Fruit fly (Drosophila melanogaster) whole organism, embryonic: Measurements from ENCODE around the gene Lsp1alpha.

Experiments used
- Aef1 ChIP-seq: fragments of 200-800 bp; sonication (Bioruptor generic); IDR thresholded peaks from 3 replicates; pipeline ENCODE4 v1.3.6; 2022; ENCODE audit warnings: missing biosample characterization, missing genetic modification characterization
- Blimp-1 ChIP-seq: fragments of 200-800 bp; sonication (Bioruptor generic); optimal IDR thresholded peaks from 3 replicates; lab custom pipeline; 2018; ENCODE audit warnings: missing biosample characterization, missing genetic modification characterization, mild to moderate bottlenecking, moderate library complexity, missing genetic modification reagents
- CG1024 ChIP-seq: fragments of 200-800 bp; sonication (Bioruptor generic); IDR thresholded peaks from 2 replicates; pipeline ENCODE4 v1.3.6; 2022; ENCODE audit warnings: missing biosample characterization, missing genetic modification characterization
- CG10959 ChIP-seq: fragments of 200-800 bp; sonication (Bioruptor generic); IDR thresholded peaks from 2 replicates; pipeline ENCODE4 v1.3.6; 2022; ENCODE audit warnings: missing biosample characterization, missing genetic modification characterization
- CG11093 ChIP-seq: fragments of 200-800 bp; sonication (Bioruptor generic); IDR thresholded peaks from 3 replicates; pipeline ENCODE4 v1.3.6; 2022; ENCODE audit warnings: missing biosample characterization, missing genetic modification characterization
- CG11247 ChIP-seq: fragments of 200-800 bp; sonication (Bioruptor generic); IDR thresholded peaks from 2 replicates; pipeline ENCODE4 v1.3.6; 2022; ENCODE audit warnings: missing biosample characterization, missing genetic modification characterization
- CG11504 ChIP-seq: fragments of 200-800 bp; sonication (Bioruptor generic); optimal IDR thresholded peaks from 3 replicates; lab custom pipeline; 2019; ENCODE audit warnings: missing biosample characterization, mild to moderate bottlenecking, missing genetic modification characterization, moderate library complexity
- CG12104 ChIP-seq: fragments of 200-800 bp; sonication (Bioruptor generic); optimal IDR thresholded peaks from 3 replicates; lab custom pipeline; 2016; ENCODE audit warnings: missing biosample characterization, missing genetic modification characterization
- CG1233 ChIP-seq: fragments of 200-800 bp; sonication (Bioruptor generic); optimal IDR thresholded peaks from 4 replicates; lab custom pipeline; 2018; ENCODE audit warnings: missing biosample characterization, mild to moderate bottlenecking, missing genetic modification characterization
- CG15479 ChIP-seq: fragments of 200-800 bp; sonication (Bioruptor generic); optimal IDR thresholded peaks from 3 replicates; lab custom pipeline; 2019; ENCODE audit warnings: missing biosample characterization, mild to moderate bottlenecking, missing genetic modification characterization, moderate library complexity
- CG15514 ChIP-seq: fragments of 200-800 bp; sonication (Bioruptor generic); optimal IDR thresholded peaks from 3 replicates; lab custom pipeline; 2017; ENCODE audit warnings: missing biosample characterization, missing genetic modification characterization, mild to moderate bottlenecking, moderate library complexity, missing genetic modification reagents
- CG17359 ChIP-seq: fragments of 200-800 bp; sonication (Bioruptor generic); optimal IDR thresholded peaks from 3 replicates; lab custom pipeline; 2018; ENCODE audit warnings: missing biosample characterization, mild to moderate bottlenecking, missing genetic modification characterization, moderate library complexity
- CG17361 ChIP-seq: fragments of 200-800 bp; sonication (Bioruptor generic); IDR thresholded peaks from 3 replicates; pipeline ENCODE4 v1.3.6; 2022; ENCODE audit warnings: missing biosample characterization, missing genetic modification characterization
- CG2199 ChIP-seq: fragments of 200-800 bp; sonication (Bioruptor generic); IDR thresholded peaks from 3 replicates; pipeline ENCODE4 v1.3.6; 2022; ENCODE audit warnings: missing biosample characterization, missing genetic modification characterization
- CG3065 ChIP-seq: fragments of 200-800 bp; sonication (Bioruptor generic); optimal IDR thresholded peaks from 2 replicates; lab custom pipeline; 2016; ENCODE audit warnings: missing biosample characterization, missing genetic modification characterization
- CG5180 ChIP-seq: fragments of 200-800 bp; sonication (Bioruptor generic); optimal IDR thresholded peaks from 3 replicates; lab custom pipeline; 2017; ENCODE audit warnings: missing biosample characterization, missing genetic modification characterization, mild to moderate bottlenecking, moderate library complexity, missing genetic modification reagents
- CG6813 ChIP-seq: fragments of 200-800 bp; sonication (Bioruptor generic); optimal IDR thresholded peaks from 2 replicates; lab custom pipeline; 2017; ENCODE audit warnings: missing biosample characterization, missing genetic modification characterization, mild to moderate bottlenecking, moderate library complexity, missing genetic modification reagents
- CG9437 ChIP-seq: fragments of 200-800 bp; sonication (Bioruptor generic); optimal IDR thresholded peaks from 2 replicates; lab custom pipeline; 2018; ENCODE audit warnings: missing biosample characterization, mild to moderate bottlenecking, missing genetic modification characterization
- Camta ChIP-seq: fragments of 200-800 bp; sonication (Bioruptor generic); optimal IDR thresholded peaks from 2 replicates; lab custom pipeline; 2016; ENCODE audit warnings: missing biosample characterization, missing genetic modification characterization
- Dbx ChIP-seq: fragments of 200-800 bp; sonication (Bioruptor generic); IDR thresholded peaks from 3 replicates; pipeline ENCODE4 v1.3.6; 2022; ENCODE audit warnings: missing biosample characterization, missing genetic modification characterization
- Doc2 ChIP-seq: fragments of 200-800 bp; sonication (Bioruptor generic); IDR thresholded peaks from 2 replicates; pipeline ENCODE4 v1.3.6; 2022; ENCODE audit warnings: missing biosample characterization, missing genetic modification characterization
- Eip74EF ChIP-seq, 2 experiments: fragments of 200-800 bp in 1 of 2; fragments of >200 bp in 1 of 2; sonication (Bioruptor generic) in 1 of 2; optimal IDR thresholded peaks; 2 replicates each; lab custom pipeline; 2017 to 2019; ENCODE audit warnings: missing biosample characterization in 2 of 2, missing genetic modification characterization in 2 of 2, mild to moderate bottlenecking in 1 of 2, moderate library complexity in 1 of 2
- Elba2 ChIP-seq: fragments of 200-800 bp; sonication (Bioruptor generic); optimal IDR thresholded peaks from 3 replicates; lab custom pipeline; 2016; ENCODE audit warnings: missing biosample characterization, missing genetic modification characterization
- Ets97D ChIP-seq: fragments of 200-800 bp; sonication (Bioruptor generic); optimal IDR thresholded peaks from 3 replicates; lab custom pipeline; 2016; ENCODE audit warnings: missing biosample characterization, missing genetic modification characterization
- H2.0 ChIP-seq: fragments of 200-800 bp; sonication (Bioruptor generic); IDR thresholded peaks from 2 replicates; pipeline ENCODE4 v1.3.6; 2022; ENCODE audit warnings: missing biosample characterization, missing genetic modification characterization
- HLH4C ChIP-seq: fragments of 200-800 bp; sonication (Bioruptor generic); IDR thresholded peaks from 3 replicates; pipeline ENCODE4 v1.3.6; 2022; ENCODE audit warnings: missing biosample characterization, missing genetic modification characterization; ENCODE audit not compliant: partially characterized antibody
- Hsf ChIP-seq: fragments of 200-800 bp; sonication (Bioruptor generic); optimal IDR thresholded peaks from 3 replicates; lab custom pipeline; 2016; ENCODE audit warnings: missing biosample characterization, missing genetic modification characterization
- Lhr ChIP-seq: fragments of 200-800 bp; sonication (Bioruptor generic); optimal IDR thresholded peaks from 3 replicates; lab custom pipeline; 2017; ENCODE audit warnings: mild to moderate bottlenecking, missing biosample characterization, missing genetic modification reagents, missing genetic modification characterization
- Opbp ChIP-seq: fragments of 200-800 bp; sonication (Bioruptor generic); IDR thresholded peaks from 3 replicates; pipeline ENCODE4 v1.3.6; 2022; ENCODE audit warnings: missing biosample characterization, missing genetic modification characterization; ENCODE audit not compliant: partially characterized antibody
- Spps ChIP-seq: fragments of 200-800 bp; sonication (Bioruptor generic); optimal IDR thresholded peaks from 2 replicates; lab custom pipeline; 2018; ENCODE audit warnings: missing biosample characterization, mild to moderate bottlenecking, missing genetic modification characterization
- Ssrp ChIP-seq: fragments of 200-800 bp; sonication (Bioruptor generic); optimal IDR thresholded peaks from 2 replicates; lab custom pipeline; 2018; ENCODE audit warnings: missing biosample characterization, mild to moderate bottlenecking, missing genetic modification characterization, moderate library complexity
- abd-A ChIP-seq: fragments of 200-800 bp; sonication (Bioruptor generic); optimal IDR thresholded peaks from 3 replicates; lab custom pipeline; 2019; ENCODE audit warnings: missing biosample characterization, mild to moderate bottlenecking, missing genetic modification characterization, moderate library complexity
- bsh ChIP-seq, 2 experiments: fragments of 200-800 bp; sonication (Bioruptor generic); optimal IDR thresholded peaks; 2 replicates each; lab custom pipeline; 2017 to 2018; ENCODE audit warnings: mild to moderate bottlenecking in 2 of 2, missing biosample characterization in 2 of 2, missing genetic modification characterization in 2 of 2, moderate library complexity in 1 of 2
- cas ChIP-seq: fragments of 200-800 bp; sonication (Bioruptor generic); IDR thresholded peaks from 2 replicates; pipeline ENCODE4 v1.3.6; 2022; ENCODE audit warnings: missing biosample characterization, missing genetic modification characterization
- caup ChIP-seq: fragments of 200-800 bp; sonication (Bioruptor generic); optimal IDR thresholded peaks from 3 replicates; lab custom pipeline; 2017; ENCODE audit warnings: missing biosample characterization, mild to moderate bottlenecking, missing genetic modification characterization, moderate library complexity; ENCODE audit not compliant: severe bottlenecking
- ci ChIP-seq: fragments of 200-800 bp; sonication (Bioruptor generic); IDR thresholded peaks from 3 replicates; pipeline ENCODE4 v1.3.6; 2022; ENCODE audit warnings: missing biosample characterization, missing genetic modification characterization
- danr ChIP-seq: fragments of 200-800 bp; sonication (Bioruptor generic); IDR thresholded peaks from 2 replicates; pipeline ENCODE4 v1.3.6; 2022; ENCODE audit warnings: missing biosample characterization, missing genetic modification characterization
- dpn ChIP-seq, 2 experiments: fragments of 200-800 bp; sonication (Bioruptor generic); optimal IDR thresholded peaks; 3 replicates each; lab custom pipeline; 2016; ENCODE audit warnings: missing biosample characterization in 2 of 2, missing genetic modification characterization in 2 of 2
- gce ChIP-seq: fragments of 200-800 bp; sonication (Bioruptor generic); IDR thresholded peaks from 3 replicates; pipeline ENCODE4 v1.3.6; 2022; ENCODE audit warnings: missing biosample characterization, missing genetic modification characterization
- gem ChIP-seq: fragments of 200-800 bp; sonication (Bioruptor generic); optimal IDR thresholded peaks from 2 replicates; lab custom pipeline; 2019; ENCODE audit warnings: missing biosample characterization, mild to moderate bottlenecking, missing genetic modification characterization, moderate library complexity
- grau ChIP-seq: fragments of 200-800 bp; optimal IDR thresholded peaks from 3 replicates; lab custom pipeline; 2019; ENCODE audit warnings: missing biosample characterization, mild to moderate bottlenecking, missing genetic modification characterization, moderate library complexity
- mirr ChIP-seq: fragments of 200-800 bp; sonication (Bioruptor generic); optimal IDR thresholded peaks from 3 replicates; lab custom pipeline; 2018; ENCODE audit warnings: missing biosample characterization, mild to moderate bottlenecking, missing genetic modification characterization
- nerfin-1 ChIP-seq: fragments of 200-800 bp; sonication (Bioruptor generic); optimal IDR thresholded peaks from 3 replicates; lab custom pipeline; 2019; ENCODE audit warnings: missing biosample characterization, mild to moderate bottlenecking, missing genetic modification characterization, moderate library complexity
- pb ChIP-seq: fragments of 200-800 bp; sonication (Bioruptor generic); optimal IDR thresholded peaks from 3 replicates; lab custom pipeline; 2016; ENCODE audit warnings: missing biosample characterization, missing genetic modification characterization
- pfk ChIP-seq: fragments of 200-800 bp; sonication (Bioruptor generic); optimal IDR thresholded peaks from 2 replicates; lab custom pipeline; 2018; ENCODE audit warnings: missing biosample characterization, mild to moderate bottlenecking, missing genetic modification characterization, moderate library complexity
- rib ChIP-seq: fragments of 200-800 bp; sonication (Bioruptor generic); IDR thresholded peaks from 2 replicates; pipeline ENCODE4 v1.3.6; 2022; ENCODE audit warnings: missing biosample characterization, missing genetic modification characterization
- schlank ChIP-seq: fragments of 200-800 bp; sonication (Bioruptor generic); optimal IDR thresholded peaks from 2 replicates; lab custom pipeline; 2018; ENCODE audit warnings: missing biosample characterization, mild to moderate bottlenecking, missing genetic modification characterization
- sima ChIP-seq: fragments of 200-800 bp; sonication (Bioruptor generic); optimal IDR thresholded peaks from 2 replicates; lab custom pipeline; 2016; ENCODE audit warnings: missing biosample characterization, missing genetic modification characterization
- slou ChIP-seq: fragments of 200-800 bp; sonication (Bioruptor generic); optimal IDR thresholded peaks from 3 replicates; lab custom pipeline; 2016; ENCODE audit warnings: missing biosample characterization, missing genetic modification characterization
- vvl ChIP-seq: fragments of 200-800 bp; sonication (Bioruptor generic); IDR thresholded peaks from 2 replicates; pipeline ENCODE4 v1.3.6; 2022; ENCODE audit warnings: missing biosample characterization, missing genetic modification characterization

The Lsp1alpha gene

DNA sequence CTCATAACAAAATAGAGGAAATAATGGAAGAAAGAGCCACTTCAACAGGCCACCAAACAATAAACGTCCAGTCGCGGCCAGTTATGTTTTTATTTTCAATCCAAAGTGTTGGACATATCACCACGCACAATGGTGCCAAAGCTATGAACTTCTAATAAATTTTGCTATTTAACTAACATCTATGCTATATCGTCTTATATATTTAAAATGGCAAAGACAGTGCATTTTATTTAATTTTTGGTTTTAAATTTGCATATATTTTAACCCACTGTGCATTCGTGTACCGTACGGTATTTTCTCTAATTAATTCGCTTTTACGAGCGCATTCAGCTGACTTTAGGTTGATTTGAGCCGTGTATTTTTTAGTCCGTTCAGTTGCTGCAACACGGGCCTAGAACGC lies 35.7 kb upstream of the Lsp1alpha start, which contains the start of gene CG15927 (continued):
- peak in 1 of 2 experiments; percentile 82 for TF ChIP-seq bsh (GFP tag; optimal IDR thresholded peaks at IDR 0.05; lab: Kevin White, UChicago)
- TF ChIP-seq CG15514 (GFP tag; lab: Kevin White, UChicago), result no peak
- TF ChIP-seq Blimp-1 (GFP tag; lab: Kevin White, UChicago), result peak; percentile 73
- peak; percentile 62 for TF ChIP-seq Camta
- peak; percentile 64 for TF ChIP-seq CG10959
- TF ChIP-seq ci, result peak; percentile 96
- peak; percentile 12 for TF ChIP-seq caup (GFP tag; lab: Kevin White, UChicago)
- peak; percentile 81 for TF ChIP-seq CG17359 (tag; lab: Kevin White, UChicago)
- TF ChIP-seq pfk (GFP tag; lab: Kevin White, UChicago), result no peak
- peak; percentile 61 for TF ChIP-seq Ssrp (tag; lab: Kevin White, UChicago)
- peak; percentile 50 for TF ChIP-seq grau (tag; lab: Kevin White, UChicago)
- TF ChIP-seq CG11247, result no peak
- no peak for TF ChIP-seq CG9437
- peak; percentile 75 for TF ChIP-seq gem (tag; lab: Kevin White, UChicago)
- TF ChIP-seq CG2199 (GFP tag; lab: Robert Waterston, UW), result no peak
- peak; percentile 47 for TF ChIP-seq Hsf (GFP tag; lab: Kevin White, UChicago)
- no peak for TF ChIP-seq sima (GFP tag; lab: Kevin White, UChicago)
- no peak for TF ChIP-seq CG15479 (GFP tag; lab: Kevin White, UChicago)
- TF ChIP-seq rib (GFP tag; lab: Robert Waterston, UW), result no peak
- TF ChIP-seq Elba2, result no peak
- no peak for TF ChIP-seq CG12104 (GFP tag; lab: Kevin White, UChicago)
- TF ChIP-seq slou (GFP tag; lab: Kevin White, UChicago), result no peak
- TF ChIP-seq CG1233 (GFP tag; lab: Kevin White, UChicago), result peak; percentile 53
- no peak for TF ChIP-seq CG11093 (GFP tag; lab: Robert Waterston, UW)
- TF ChIP-seq Eip74EF (GFP tag; optimal IDR thresholded peaks at IDR 0.05; lab: Kevin White, UChicago), result no peak
- no peak for TF ChIP-seq Opbp
- TF ChIP-seq CG3065, result no peak
- no peak for TF ChIP-seq abd-A (tag; lab: Kevin White, UChicago)
- peak; percentile 17 for TF ChIP-seq nerfin-1 (tag; lab: Kevin White, UChicago)
- TF ChIP-seq CG11504 (tag; lab: Kevin White, UChicago), result peak; percentile 67
- TF ChIP-seq HLH4C (GFP tag; lab: Robert Waterston, UW), result no peak
- TF ChIP-seq Doc2, result no peak
- TF ChIP-seq H2.0 (GFP tag; lab: Robert Waterston, UW), result peak; percentile 60
- TF ChIP-seq pb (GFP tag; lab: Kevin White, UChicago), result no peak
- TF ChIP-seq mirr (GFP tag; lab: Kevin White, UChicago), result no peak
- TF ChIP-seq schlank, result no peak
- TF ChIP-seq vvl (GFP tag; lab: Robert Waterston, UW), result peak; percentile 42; the same call in 1 of the 2 replicates
- 0 out of 2 replicates have a peak, but pooled peaks have one; percentile 21 for TF ChIP-seq CG1024 (GFP tag; lab: Robert Waterston, UW)
- 0 out of 3 replicates have a peak, but pooled peaks have one; percentile 35 for TF ChIP-seq Dbx (GFP tag; lab: Robert Waterston, UW)
- no peak for TF ChIP-seq danr (GFP tag; lab: Robert Waterston, UW)
- TF ChIP-seq dpn (GFP tag; optimal IDR thresholded peaks at IDR 0.05; lab: Kevin White, UChicago), result peak; percentile 26 to 42
- peak; percentile 74 for TF ChIP-seq Aef1 (GFP tag; lab: Robert Waterston, UW)
- TF ChIP-seq Lhr, result no peak
- TF ChIP-seq CG5180 (GFP tag; lab: Kevin White, UChicago), result peak; percentile 16
- TF ChIP-seq cas (GFP tag; lab: Robert Waterston, UW), result no peak
- TF ChIP-seq gce (GFP tag; lab: Robert Waterston, UW), result 0 out of 3 replicates have a peak, but pooled peaks have one; percentile 50
- no peak for TF ChIP-seq Ets97D (GFP tag; lab: Kevin White, UChicago)
- TF ChIP-seq CG6813 (GFP tag; lab: Kevin White, UChicago), result peak; percentile 48
- TF ChIP-seq CG17361 (GFP tag; lab: Robert Waterston, UW), result no peak
- TF ChIP-seq Spps (tag; lab: Kevin White, UChicago), result peak; percentile 8
